Fruit fly (Drosophila melanogaster): ENCODE results near the gene CG11155.

dm6 chr4:1084326-1085062 is 41.9 kb upstream of the CG11155 start, which contains the start of gene Actbeta:
- TF ChIP-seq CG8478 (optimal IDR thresholded peaks at IDR 0.05) (no peak), CTCF (optimal IDR thresholded peaks at IDR 0.05) (no peak)

Data from S2 (cell line).